Fruit fly (Drosophila melanogaster) whole organism, wandering third instar larva: ENCODE data around the gene CG11147.

Source experiments
- Abd-B ChIP-seq: fragments of >200 bp; optimal IDR thresholded peaks from 2 replicates; lab custom pipeline; 2017; ENCODE audit warnings: missing biosample characterization, missing genetic modification characterization
- CG32264 ChIP-seq: fragments of 200-800 bp; sonication (Bioruptor generic); optimal IDR thresholded peaks from 2 replicates; lab custom pipeline; 2016; ENCODE audit warnings: missing biosample characterization, missing genetic modification characterization
- CG9705 ChIP-seq: fragments of 200-800 bp; sonication (Bioruptor generic); optimal IDR thresholded peaks from 2 replicates; lab custom pipeline; 2018; ENCODE audit warnings: missing biosample characterization, mild to moderate bottlenecking, missing genetic modification characterization
- CrebA ChIP-seq: fragments of 200-800 bp; sonication (Bioruptor generic); optimal IDR thresholded peaks from 2 replicates; lab custom pipeline; 2016; ENCODE audit warnings: missing biosample characterization, mild to moderate bottlenecking, missing genetic modification characterization, borderline replicate concordance
- GATAd ChIP-seq: sonication (Bioruptor generic); optimal IDR thresholded peaks from 2 replicates; lab custom pipeline; 2016; ENCODE audit warnings: missing biosample characterization, missing genetic modification characterization
- HLH106 ChIP-seq: fragments of 200-800 bp; optimal IDR thresholded peaks from 3 replicates; lab custom pipeline; 2019; ENCODE audit warnings: missing biosample characterization, mild to moderate bottlenecking, missing genetic modification characterization, moderate library complexity
- Hnf4 ChIP-seq: fragments of 200-800 bp; sonication (Bioruptor generic); optimal IDR thresholded peaks from 2 replicates; lab custom pipeline; 2016; ENCODE audit warnings: missing biosample characterization, mild to moderate bottlenecking, missing genetic modification characterization
- Hr78 ChIP-seq: fragments of >200 bp; optimal IDR thresholded peaks from 2 replicates; lab custom pipeline; 2017; ENCODE audit warnings: missing biosample characterization, missing genetic modification characterization
- Jra ChIP-seq: sonication (Bioruptor generic); optimal IDR thresholded peaks from 2 replicates; lab custom pipeline; 2016; ENCODE audit warnings: missing biosample characterization, missing genetic modification characterization
- Mio ChIP-seq: sonication (Bioruptor generic); optimal IDR thresholded peaks from 2 replicates; lab custom pipeline; 2016; ENCODE audit warnings: missing biosample characterization, missing genetic modification characterization
- Myc ChIP-seq: fragments of >200 bp; optimal IDR thresholded peaks from 2 replicates; lab custom pipeline; 2017
- N ChIP-seq: fragments of >200 bp; optimal IDR thresholded peaks from 2 replicates; lab custom pipeline; 2018; ENCODE audit warnings: missing biosample characterization, missing external identifiers, missing genetic modification characterization
- OdsH ChIP-seq: fragments of 200-800 bp; sonication (Bioruptor generic); optimal IDR thresholded peaks from 2 replicates; lab custom pipeline; 2016; ENCODE audit warnings: missing biosample characterization, mild to moderate bottlenecking, missing genetic modification characterization
- Rel ChIP-seq, 2 experiments: fragments of 200-800 bp; sonication (Bioruptor generic) in 1 of 2; optimal IDR thresholded peaks; 2 replicates in 1 of 2; 3 replicates in 1 of 2; lab custom pipeline; 2016 to 2019; ENCODE audit warnings: mild to moderate bottlenecking in 2 of 2, missing biosample characterization in 2 of 2, missing genetic modification characterization in 2 of 2, moderate library complexity in 1 of 2
- Sp1 ChIP-seq: fragments of 200-800 bp; sonication (Bioruptor generic); optimal IDR thresholded peaks from 3 replicates; lab custom pipeline; 2019; ENCODE audit warnings: missing biosample characterization, mild to moderate bottlenecking, missing genetic modification characterization, moderate library complexity
- Vsx2 ChIP-seq: fragments of 200-300, 225-300 bp; sonication (Bioruptor generic); optimal IDR thresholded peaks from 2 replicates; lab custom pipeline; 2018; ENCODE audit warnings: missing biosample characterization, missing genetic modification characterization; ENCODE audit not compliant: partially characterized antibody
- brk ChIP-seq: fragments of 200-800 bp; sonication (Bioruptor generic); optimal IDR thresholded peaks from 2 replicates; lab custom pipeline; 2016; ENCODE audit warnings: missing biosample characterization, mild to moderate bottlenecking, missing genetic modification characterization
- dl ChIP-seq, 2 experiments: fragments of 175-275, 200-275 bp in 1 of 2; fragments of 200-275 bp in 1 of 2; sonication (Bioruptor generic); optimal IDR thresholded peaks; lab custom pipeline; 2018; ENCODE audit warnings: mild to moderate bottlenecking in 2 of 2, missing biosample characterization in 2 of 2, missing genetic modification characterization in 2 of 2, moderate library complexity in 2 of 2; ENCODE audit not compliant: partially characterized antibody in 2 of 2, insufficient read depth in 1 of 2
- dmrt93B ChIP-seq: fragments of 200-800 bp; sonication (Bioruptor generic); optimal IDR thresholded peaks from 2 replicates; lab custom pipeline; 2018; ENCODE audit warnings: missing biosample characterization, mild to moderate bottlenecking, missing genetic modification characterization
- ey ChIP-seq: fragments of 200-800 bp; sonication (Bioruptor generic); optimal IDR thresholded peaks from 2 replicates; lab custom pipeline; 2016; ENCODE audit warnings: missing biosample characterization, missing genetic modification characterization
- foxo ChIP-seq, 2 experiments: fragments of 200-800 bp; sonication (Bioruptor generic); optimal IDR thresholded peaks; 2 replicates in 1 of 2; 3 replicates in 1 of 2; lab custom pipeline; 2016 to 2017; ENCODE audit warnings: missing biosample characterization in 2 of 2, missing genetic modification characterization in 2 of 2
- fru ChIP-seq: fragments of 200-800 bp; sonication (Bioruptor generic); optimal IDR thresholded peaks from 3 replicates; lab custom pipeline; 2016; ENCODE audit warnings: missing biosample characterization, mild to moderate bottlenecking, missing genetic modification characterization
- h ChIP-seq: fragments of 200-800 bp; sonication (Bioruptor generic); optimal IDR thresholded peaks from 3 replicates; lab custom pipeline; 2016; ENCODE audit warnings: missing biosample characterization, mild to moderate bottlenecking, missing genetic modification characterization
- jim ChIP-seq: fragments of 175-275, 200-325 bp; sonication (Bioruptor generic); optimal IDR thresholded peaks from 2 replicates; lab custom pipeline; 2016; ENCODE audit warnings: missing biosample characterization, mild to moderate bottlenecking, missing genetic modification characterization
- pan ChIP-seq: fragments of >200 bp; optimal IDR thresholded peaks from 2 replicates; lab custom pipeline; 2017
- rgr ChIP-seq: fragments of 200-800 bp; sonication (Bioruptor generic); optimal IDR thresholded peaks from 3 replicates; lab custom pipeline; 2016; ENCODE audit warnings: missing biosample characterization, mild to moderate bottlenecking, missing genetic modification characterization
- sage ChIP-seq: fragments of 200-800 bp; sonication (Bioruptor generic); optimal IDR thresholded peaks from 2 replicates; lab custom pipeline; 2016; ENCODE audit warnings: missing biosample characterization, mild to moderate bottlenecking, missing genetic modification characterization
- sv ChIP-seq: fragments of 200-800 bp; sonication (Bioruptor generic); optimal IDR thresholded peaks from 3 replicates; lab custom pipeline; 2016; ENCODE audit warnings: missing biosample characterization, missing genetic modification characterization
- tai ChIP-seq: sonication (Bioruptor generic); optimal IDR thresholded peaks from 2 replicates; lab custom pipeline; 2016; ENCODE audit warnings: missing biosample characterization, missing genetic modification characterization
- usp ChIP-seq: fragments of >200 bp; optimal IDR thresholded peaks from 2 replicates; lab custom pipeline; 2017; ENCODE audit warnings: missing biosample characterization, missing genetic modification characterization
- woc ChIP-seq: sonication (Bioruptor generic); optimal IDR thresholded peaks from 2 replicates; lab custom pipeline; 2016; ENCODE audit warnings: missing biosample characterization, mild to moderate bottlenecking, missing genetic modification characterization

Gene CG11147

DNA sequence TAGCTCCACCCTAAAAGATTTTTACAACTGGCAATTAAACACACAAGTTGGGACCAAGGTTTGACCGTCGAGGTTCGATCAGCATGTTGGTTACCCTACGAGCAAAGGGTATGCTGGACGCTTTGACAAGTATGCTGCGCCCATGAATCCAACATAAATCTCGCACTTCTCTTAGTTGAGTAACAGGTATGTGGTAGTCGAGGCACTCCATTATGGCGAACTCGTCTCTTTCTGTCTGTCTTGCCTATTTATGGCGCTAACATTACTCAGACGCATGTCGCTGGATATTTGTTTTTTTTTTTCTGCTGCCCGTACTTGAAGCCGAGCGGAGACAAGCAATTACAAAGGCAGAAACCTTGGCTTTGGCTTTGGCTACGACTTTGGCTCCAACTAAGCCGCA is 40.1 kb upstream of the CG11147 start:
- TF ChIP-seq Sp1 (GFP tag; lab: Kevin White, UChicago), result no peak
- TF ChIP-seq usp (GFP tag; lab: Kevin White, UChicago), result no peak
- no peak for TF ChIP-seq sv (GFP tag; lab: Kevin White, UChicago)
- TF ChIP-seq Jra (GFP tag; lab: Kevin White, UChicago), result no peak
- TF ChIP-seq HLH106 (tag; lab: Kevin White, UChicago), result no peak
- no peak for TF ChIP-seq tai (GFP tag; lab: Kevin White, UChicago)

DNA sequence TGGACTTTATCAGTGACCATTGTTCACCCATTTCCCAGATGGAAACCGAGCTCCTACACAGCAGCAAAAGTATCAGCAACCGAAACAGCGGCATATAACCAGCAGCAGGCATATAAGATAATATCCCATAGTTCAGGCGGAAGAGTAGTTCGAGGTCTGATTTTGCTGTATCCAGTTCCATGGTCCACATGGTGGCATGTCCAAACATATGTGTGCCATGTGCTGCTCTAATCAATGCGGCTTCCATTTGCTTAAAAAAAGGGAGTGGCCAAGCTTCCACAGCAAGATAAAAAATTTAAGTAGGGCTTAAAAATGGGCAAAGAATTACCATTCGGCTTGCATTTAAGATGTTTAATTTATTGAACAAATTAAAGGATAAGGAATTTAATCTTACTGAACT is 39.7 kb upstream of the CG11147 start:
- TF ChIP-seq brk (no peak), dl (GFP tag; optimal IDR thresholded peaks at IDR 0.05; lab: Kevin White, UChicago; ENCODE audit: insufficient read depth in 1 of 2, partially characterized antibody in 2 of 2) (no peak), sage (no peak), OdsH (GFP tag; lab: Kevin White, UChicago) (no peak), woc (GFP tag; lab: Kevin White, UChicago) (no peak), Jra (GFP tag; lab: Kevin White, UChicago) (no peak), Hr78 (GFP tag; lab: Kevin White, UChicago) (no peak), pan (no peak), Mio (GFP tag; lab: Kevin White, UChicago) (no peak), Vsx2 (GFP tag; lab: Kevin White, UChicago) (no peak), Sp1 (GFP tag; lab: Kevin White, UChicago) (no peak), ey (GFP tag; lab: Kevin White, UChicago) (no peak), Abd-B (GFP tag; lab: Kevin White, UChicago) (no peak), foxo (GFP tag; optimal IDR thresholded peaks at IDR 0.05; lab: Kevin White, UChicago) (no peak), jim (GFP tag; lab: Kevin White, UChicago) (no peak)

dm6 chr2L:5778157-5778556 is 37.1 kb upstream of the CG11147 start:
- TF ChIP-seq sv (GFP tag; lab: Kevin White, UChicago), result no peak
- no peak for TF ChIP-seq Abd-B (GFP tag; lab: Kevin White, UChicago)
- peak; percentile 7 for TF ChIP-seq fru (GFP tag; lab: Kevin White, UChicago)
- TF ChIP-seq usp (GFP tag; lab: Kevin White, UChicago), result no peak
- TF ChIP-seq, all 38 proteins: peak for 1

DNA sequence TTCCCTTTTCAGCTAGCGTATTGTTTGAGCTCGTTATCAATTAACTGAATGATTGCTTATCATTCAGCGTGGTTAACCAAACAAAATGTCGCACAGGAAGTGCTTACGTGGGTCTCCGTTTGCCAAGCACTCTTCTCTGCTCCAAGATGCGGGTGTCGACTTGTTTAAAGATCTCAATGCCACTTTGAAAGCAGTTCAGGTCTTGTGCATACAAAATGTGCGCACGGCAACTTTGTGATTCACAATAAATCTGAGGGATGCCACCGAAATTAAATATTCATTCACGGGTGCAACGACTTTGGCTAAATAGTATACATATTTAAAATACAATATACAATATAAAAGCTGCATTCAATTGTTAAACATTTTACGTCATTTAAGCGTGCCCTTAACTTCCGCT is 31.2 kb upstream of the CG11147 start:
- TF ChIP-seq Rel (GFP tag; optimal IDR thresholded peaks at IDR 0.05; lab: Kevin White, UChicago) (no peak), Rel (tag; optimal IDR thresholded peaks at IDR 0.05; lab: Kevin White, UChicago) (peak; percentile 64), woc (GFP tag; lab: Kevin White, UChicago) (no peak)

DNA sequence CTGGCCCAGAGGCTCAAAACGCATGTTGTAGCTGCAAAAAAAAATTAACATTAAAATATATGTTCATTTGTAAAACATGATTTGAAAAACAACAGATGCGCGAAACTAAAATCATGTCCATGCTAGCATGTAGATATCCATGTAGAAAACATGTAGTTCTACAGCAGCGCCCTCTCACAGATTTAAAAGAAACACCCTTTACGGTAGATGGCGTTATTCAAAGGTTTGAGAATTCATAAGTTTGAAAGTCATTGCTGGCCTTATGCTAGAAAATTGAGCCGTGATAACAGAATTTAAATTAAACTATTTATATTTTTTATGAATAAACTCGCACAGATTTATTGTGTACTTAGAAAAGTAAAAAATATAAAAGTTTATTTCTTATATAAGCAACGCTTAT is 30.1 kb upstream of the CG11147 start:
- TF ChIP-seq Hnf4 (GFP tag; lab: Kevin White, UChicago), result no peak
- TF ChIP-seq CG9705 (GFP tag; lab: Kevin White, UChicago), result no peak
- no peak for TF ChIP-seq CG32264 (GFP tag; lab: Kevin White, UChicago)
- no peak for TF ChIP-seq woc (GFP tag; lab: Kevin White, UChicago)
- TF ChIP-seq Jra (GFP tag; lab: Kevin White, UChicago), result no peak
- TF ChIP-seq Vsx2 (GFP tag; lab: Kevin White, UChicago), result no peak
- no peak for TF ChIP-seq CrebA (GFP tag; lab: Kevin White, UChicago)
- TF ChIP-seq Mio (GFP tag; lab: Kevin White, UChicago), result no peak
- no peak for TF ChIP-seq tai (GFP tag; lab: Kevin White, UChicago)
- peak; percentile 24 for TF ChIP-seq h (GFP tag; lab: Kevin White, UChicago)
- TF ChIP-seq Myc (lab: Kevin White, UChicago), result peak; percentile 98
- no peak for TF ChIP-seq Rel (GFP tag; optimal IDR thresholded peaks at IDR 0.05; lab: Kevin White, UChicago)
- no peak for TF ChIP-seq Rel (tag; optimal IDR thresholded peaks at IDR 0.05; lab: Kevin White, UChicago)

DNA sequence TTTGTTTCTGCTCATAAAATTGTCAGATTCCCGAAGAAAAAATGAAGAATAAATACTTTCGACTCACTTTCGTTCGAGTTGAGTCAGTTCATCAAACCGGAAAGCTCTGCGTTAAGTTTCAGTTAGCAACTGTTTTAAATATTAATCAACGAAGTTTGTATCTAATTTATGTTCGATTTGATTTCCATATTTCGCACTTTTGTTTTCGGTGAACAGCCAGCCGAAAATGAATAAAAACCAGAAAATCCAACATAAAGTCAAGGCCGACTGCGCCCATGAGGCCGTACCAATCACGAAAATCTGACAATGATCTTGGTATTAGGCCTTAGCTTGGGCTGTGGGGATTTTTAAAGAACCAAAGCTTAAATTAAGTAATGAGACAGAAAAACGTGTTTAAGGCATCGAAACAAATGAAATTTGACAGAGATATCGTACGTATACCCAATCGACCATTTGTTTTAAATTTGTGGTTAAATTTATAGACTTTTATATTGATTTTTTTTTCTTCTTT is 25.5 kb upstream of the CG11147 start:
- TF ChIP-seq dmrt93B (no peak), pan (no peak), sage (no peak), GATAd (GFP tag; lab: Kevin White, UChicago) (no peak), rgr (no peak), OdsH (GFP tag; lab: Kevin White, UChicago) (no peak), N (GFP tag; lab: Kevin White, UChicago) (no peak)
